Worm (Caenorhabditis elegans) whole organism, L3 larva: ENCODE results near the gene C40A11.2.

ENCODE experiments used
- aly-2 ChIP-seq: fragments of 150-350 bp; optimal IDR thresholded peaks from 2 replicates; lab custom pipeline; 2014; ENCODE audit warnings: missing biosample characterization, missing genetic modification characterization
- ceh-9 ChIP-seq: sonication (generic microtip); optimal IDR thresholded peaks from 2 replicates; lab custom pipeline; 2018; ENCODE audit warnings: missing biosample characterization, missing genetic modification characterization
- elt-1 ChIP-seq: fragments of 150-350 bp; optimal IDR thresholded peaks from 2 replicates; lab custom pipeline; 2014; ENCODE audit warnings: missing biosample characterization, missing genetic modification characterization
- elt-2 ChIP-seq: sonication (generic microtip); optimal IDR thresholded peaks from 2 replicates; lab custom pipeline; 2016; ENCODE audit warnings: missing genetic modification reagents, mild to moderate bottlenecking, missing genetic modification characterization, missing compliant biosample characterization
- elt-3 ChIP-seq, 3 experiments: fragments of 150-350 bp in 1 of 3; sonication (generic microtip) in 2 of 3; optimal IDR thresholded peaks; 2 replicates in 2 of 3; 4 replicates in 1 of 3; lab custom pipeline; 2014 to 2017; ENCODE audit warnings: missing biosample characterization in 3 of 3, missing genetic modification characterization in 3 of 3
- jun-1 ChIP-seq: fragments of 150-350 bp; optimal IDR thresholded peaks from 2 replicates; lab custom pipeline; 2014; ENCODE audit warnings: missing biosample characterization, missing genetic modification reagents, missing genetic modification characterization
- lin-39 ChIP-seq: fragments of 150-350 bp; optimal IDR thresholded peaks from 2 replicates; lab custom pipeline; 2018; ENCODE audit warnings: missing biosample characterization, missing genetic modification reagents, missing genetic modification characterization
- nhr-23 ChIP-seq: fragments of 150-350 bp; optimal IDR thresholded peaks from 2 replicates; lab custom pipeline; 2014; ENCODE audit warnings: missing biosample characterization, missing genetic modification reagents, missing genetic modification characterization
- nhr-25 ChIP-seq: sonication (generic microtip); optimal IDR thresholded peaks from 2 replicates; lab custom pipeline; 2017; ENCODE audit warnings: missing biosample characterization, missing genetic modification characterization
- tbx-2 ChIP-seq: sonication (generic microtip); optimal IDR thresholded peaks from 2 replicates; lab custom pipeline; 2016; ENCODE audit warnings: mild to moderate bottlenecking, missing genetic modification characterization, missing compliant biosample characterization
- ztf-4 ChIP-seq: fragments of 150-350 bp; optimal IDR thresholded peaks from 2 replicates; lab custom pipeline; 2014; ENCODE audit warnings: missing biosample characterization, missing genetic modification characterization

- TF ChIP-seq aly-2 (tag; lab: Kevin White, UChicago) (no peak), ceh-9 (tag; lab: Kevin White, UChicago) (no peak), jun-1 (tag; lab: Kevin White, UChicago) (no peak), lin-39 (tag; lab: Kevin White, UChicago) (no peak), elt-3 (tag; optimal IDR thresholded peaks at IDR 0.05; lab: Kevin White, UChicago) (no peak), elt-2 (tag; lab: Kevin White, UChicago) (peak; percentile 63), ztf-4 (no peak), tbx-2 (tag; lab: Kevin White, UChicago) (no peak), nhr-23 (tag; lab: Kevin White, UChicago) (no peak), elt-1 (tag; lab: Kevin White, UChicago) (no peak), nhr-25 (no peak)
Measured at ce11 chrII:2186329-2186728, 39.6 kb downstream of the C40A11.2 start, which contains the start of gene gba-2.
